Fruit fly (Drosophila melanogaster) whole organism, embryonic: ENCODE data around the gene pps.
A peak's percentile ranks its signal among the peaks of the same experiment; 100 is the strongest.

Source experiments
- Aef1 ChIP-seq: fragments of 200-800 bp; sonication (Bioruptor generic); IDR thresholded peaks from 3 replicates; pipeline ENCODE4 v1.3.6; 2022; ENCODE audit warnings: missing biosample characterization, missing genetic modification characterization
- C15 ChIP-seq: fragments of 200-800 bp; sonication (Bioruptor generic); IDR thresholded peaks from 3 replicates; pipeline ENCODE4 v1.3.6; 2022; ENCODE audit warnings: missing biosample characterization, missing genetic modification characterization
- CG10366 ChIP-seq: fragments of 200-800 bp; sonication (Bioruptor generic); IDR thresholded peaks from 2 replicates; pipeline ENCODE4 v1.3.6; 2022; ENCODE audit warnings: missing biosample characterization, missing genetic modification characterization
- CG10462 ChIP-seq: fragments of 200-800 bp; sonication (Bioruptor generic); optimal IDR thresholded peaks from 2 replicates; lab custom pipeline; 2016; ENCODE audit warnings: missing biosample characterization, missing genetic modification characterization
- CG11723 ChIP-seq: fragments of 200-800 bp; sonication (Bioruptor generic); optimal IDR thresholded peaks from 2 replicates; lab custom pipeline; 2017; ENCODE audit warnings: missing biosample characterization, mild to moderate bottlenecking, missing genetic modification characterization
- CG1233 ChIP-seq: fragments of 200-800 bp; sonication (Bioruptor generic); optimal IDR thresholded peaks from 4 replicates; lab custom pipeline; 2018; ENCODE audit warnings: missing biosample characterization, mild to moderate bottlenecking, missing genetic modification characterization
- CG12391 ChIP-seq: fragments of 200-800 bp; sonication (Bioruptor generic); optimal IDR thresholded peaks from 3 replicates; lab custom pipeline; 2018; ENCODE audit warnings: missing biosample characterization, mild to moderate bottlenecking, missing genetic modification characterization, moderate library complexity
- CG12744 ChIP-seq: fragments of 200-800 bp; sonication (Bioruptor generic); optimal IDR thresholded peaks from 2 replicates; lab custom pipeline; 2016; ENCODE audit warnings: missing biosample characterization, missing genetic modification characterization
- CG13624 ChIP-seq: fragments of 200-800 bp; sonication (Bioruptor generic); optimal IDR thresholded peaks from 2 replicates; lab custom pipeline; 2016; ENCODE audit warnings: missing biosample characterization, missing genetic modification characterization
- CG14050 ChIP-seq: fragments of 200-800 bp; sonication (Bioruptor generic); IDR thresholded peaks from 3 replicates; pipeline ENCODE4 v1.3.6; 2022; ENCODE audit warnings: missing biosample characterization, missing genetic modification characterization
- CG1529 ChIP-seq: fragments of 200-800 bp; sonication (Bioruptor generic); optimal IDR thresholded peaks from 3 replicates; lab custom pipeline; 2018; ENCODE audit warnings: missing biosample characterization, missing genetic modification characterization
- CG18011 ChIP-seq: fragments of 200-800 bp; sonication (Bioruptor generic); optimal IDR thresholded peaks from 2 replicates; lab custom pipeline; 2017; ENCODE audit warnings: missing biosample characterization, missing genetic modification characterization, mild to moderate bottlenecking, moderate library complexity, missing genotype
- CG18262 ChIP-seq: fragments of 200-800 bp; optimal IDR thresholded peaks from 3 replicates; lab custom pipeline; 2019; ENCODE audit warnings: missing biosample characterization, mild to moderate bottlenecking, missing genetic modification characterization, moderate library complexity
- CG2202 ChIP-seq: fragments of 200-800 bp; sonication (Bioruptor generic); optimal IDR thresholded peaks from 2 replicates; lab custom pipeline; 2018; ENCODE audit warnings: missing biosample characterization, mild to moderate bottlenecking, missing genetic modification characterization
- CG42726 ChIP-seq: fragments of 200-800 bp; sonication (Bioruptor generic); IDR thresholded peaks from 2 replicates; pipeline ENCODE4 v1.3.6; 2022; ENCODE audit warnings: missing biosample characterization, missing genetic modification characterization; ENCODE audit not compliant: partially characterized antibody
- CG4730 ChIP-seq: fragments of 200-800 bp; sonication (Bioruptor generic); IDR thresholded peaks from 2 replicates; pipeline ENCODE4 v1.3.6; 2022; ENCODE audit warnings: missing biosample characterization, missing genetic modification characterization
- CG8290 ChIP-seq, 3 experiments: fragments of 200-800 bp; sonication (Bioruptor generic); optimal IDR thresholded peaks; 2 replicates each; lab custom pipeline; 2016 to 2019; ENCODE audit warnings: missing biosample characterization in 3 of 3, missing genetic modification characterization in 3 of 3, mild to moderate bottlenecking in 2 of 3, moderate library complexity in 1 of 3
- CG8944 ChIP-seq: fragments of 200-800 bp; sonication (Bioruptor generic); optimal IDR thresholded peaks from 3 replicates; lab custom pipeline; 2016; ENCODE audit warnings: missing biosample characterization, missing genetic modification characterization
- CG9817 ChIP-seq: fragments of 200-800 bp; sonication (Bioruptor generic); optimal IDR thresholded peaks from 2 replicates; lab custom pipeline; 2018; ENCODE audit warnings: missing biosample characterization, mild to moderate bottlenecking, missing genetic modification characterization, moderate library complexity
- D19B ChIP-seq: fragments of 200-800 bp; sonication (Bioruptor generic); optimal IDR thresholded peaks from 2 replicates; lab custom pipeline; 2017; ENCODE audit warnings: missing biosample characterization, mild to moderate bottlenecking, missing genetic modification characterization
- Deaf1 ChIP-seq: fragments of 200-800 bp; optimal IDR thresholded peaks from 3 replicates; lab custom pipeline; 2019; ENCODE audit warnings: missing biosample characterization, mild to moderate bottlenecking, missing genetic modification characterization, moderate library complexity
- Dip3 ChIP-seq: fragments of 200-800 bp; sonication (Bioruptor generic); optimal IDR thresholded peaks from 3 replicates; lab custom pipeline; 2016; ENCODE audit warnings: missing biosample characterization, missing genetic modification characterization
- Eip74EF ChIP-seq, 2 experiments: fragments of 200-800 bp in 1 of 2; fragments of >200 bp in 1 of 2; sonication (Bioruptor generic) in 1 of 2; optimal IDR thresholded peaks; 2 replicates each; lab custom pipeline; 2017 to 2019; ENCODE audit warnings: missing biosample characterization in 2 of 2, missing genetic modification characterization in 2 of 2, mild to moderate bottlenecking in 1 of 2, moderate library complexity in 1 of 2
- Fer3 ChIP-seq: fragments of 200-800 bp; sonication (Bioruptor generic); optimal IDR thresholded peaks from 2 replicates; lab custom pipeline; 2018; ENCODE audit warnings: missing biosample characterization, mild to moderate bottlenecking, missing genetic modification characterization, moderate library complexity
- Hmx ChIP-seq: fragments of 200-800 bp; sonication (Bioruptor generic); optimal IDR thresholded peaks from 2 replicates; lab custom pipeline; 2016; ENCODE audit warnings: missing biosample characterization, missing genetic modification characterization
- Hr39 ChIP-seq: fragments of >200 bp; optimal IDR thresholded peaks from 2 replicates; lab custom pipeline; 2017
- Hr51 ChIP-seq, 2 experiments: fragments of 200-800 bp; sonication (Bioruptor generic); optimal IDR thresholded peaks; 2 replicates in 1 of 2; 3 replicates in 1 of 2; lab custom pipeline; 2016 to 2018; ENCODE audit warnings: missing biosample characterization in 2 of 2, missing genetic modification characterization in 2 of 2, mild to moderate bottlenecking in 1 of 2, moderate library complexity in 1 of 2
- Hsf ChIP-seq: fragments of 200-800 bp; sonication (Bioruptor generic); optimal IDR thresholded peaks from 3 replicates; lab custom pipeline; 2016; ENCODE audit warnings: missing biosample characterization, missing genetic modification characterization
- Lpt ChIP-seq: fragments of >200 bp; optimal IDR thresholded peaks from 2 replicates; lab custom pipeline; 2018; ENCODE audit warnings: missing biosample characterization, missing genetic modification characterization
- NC2β ChIP-seq: fragments of 200-800 bp; sonication (Bioruptor generic); optimal IDR thresholded peaks from 2 replicates; lab custom pipeline; 2016; ENCODE audit warnings: missing biosample characterization, missing genetic modification characterization
- Neu2 ChIP-seq: fragments of 200-800 bp; sonication (Bioruptor generic); optimal IDR thresholded peaks from 3 replicates; lab custom pipeline; 2016; ENCODE audit warnings: missing biosample characterization, missing genetic modification characterization, borderline replicate concordance
- Ravus ChIP-seq: fragments of 200-800 bp; sonication (Bioruptor generic); IDR thresholded peaks from 2 replicates; pipeline ENCODE4 v1.3.6; 2022; ENCODE audit warnings: missing biosample characterization, missing genetic modification characterization
- Trl ChIP-seq, 3 experiments: fragments of >200 bp in 2 of 3; fragments of 200-800 bp in 1 of 3; sonication (Bioruptor generic) in 1 of 3; optimal IDR thresholded peaks; 2 replicates in 1 of 3; 3 replicates in 2 of 3; lab custom pipeline; 2016 to 2017; ENCODE audit warnings: missing biosample characterization in 1 of 3, missing genetic modification characterization in 1 of 3
- ato ChIP-seq: fragments of 200-800 bp; sonication (Bioruptor generic); IDR thresholded peaks from 2 replicates; pipeline ENCODE4 v1.3.6; 2022; ENCODE audit warnings: missing biosample characterization, missing genetic modification characterization; ENCODE audit not compliant: partially characterized antibody
- bab2 ChIP-seq: fragments of 200-800 bp; sonication (Bioruptor generic); optimal IDR thresholded peaks from 2 replicates; lab custom pipeline; 2016; ENCODE audit warnings: missing biosample characterization, missing genetic modification characterization
- chm ChIP-seq: fragments of 200-800 bp; sonication (Bioruptor generic); IDR thresholded peaks from 2 replicates; pipeline ENCODE4 v1.3.6; 2022; ENCODE audit warnings: missing biosample characterization, missing genetic modification characterization
- dan ChIP-seq: fragments of 200-800 bp; sonication (Bioruptor generic); IDR thresholded peaks from 2 replicates; pipeline ENCODE4 v1.3.6; 2022; ENCODE audit warnings: missing biosample characterization, missing genetic modification characterization
- dmrt11E ChIP-seq: fragments of 200-800 bp; sonication (Bioruptor generic); optimal IDR thresholded peaks from 3 replicates; lab custom pipeline; 2018; ENCODE audit warnings: missing biosample characterization, mild to moderate bottlenecking, missing genetic modification characterization, moderate library complexity
- dpn ChIP-seq, 2 experiments: fragments of 200-800 bp; sonication (Bioruptor generic); optimal IDR thresholded peaks; 3 replicates each; lab custom pipeline; 2016; ENCODE audit warnings: missing biosample characterization in 2 of 2, missing genetic modification characterization in 2 of 2
- ewg ChIP-seq: fragments of 200-800 bp; sonication (Bioruptor generic); optimal IDR thresholded peaks from 3 replicates; lab custom pipeline; 2017; ENCODE audit warnings: mild to moderate bottlenecking, missing biosample characterization, missing genetic modification reagents, missing genetic modification characterization
- fd96Cb ChIP-seq: fragments of 200-800 bp; sonication (Bioruptor generic); optimal IDR thresholded peaks from 2 replicates; lab custom pipeline; 2018; ENCODE audit warnings: missing biosample characterization, mild to moderate bottlenecking, missing genetic modification characterization, moderate library complexity
- hbn ChIP-seq: fragments of 200-800 bp; sonication (Bioruptor generic); IDR thresholded peaks from 2 replicates; pipeline ENCODE4 v1.3.6; 2022; ENCODE audit warnings: missing biosample characterization, missing genetic modification characterization; ENCODE audit not compliant: partially characterized antibody
- jumu ChIP-seq: fragments of 200-800 bp; sonication (Bioruptor generic); optimal IDR thresholded peaks from 3 replicates; lab custom pipeline; 2016; ENCODE audit warnings: missing biosample characterization, missing genetic modification characterization
- maf-S ChIP-seq: fragments of 200-800 bp; sonication (Bioruptor generic); optimal IDR thresholded peaks from 2 replicates; lab custom pipeline; 2016; ENCODE audit warnings: missing biosample characterization, missing genetic modification characterization
- nerfin-2 ChIP-seq: fragments of 200-800 bp; sonication (Bioruptor generic); IDR thresholded peaks from 2 replicates; pipeline ENCODE4 v1.3.6; 2022; ENCODE audit warnings: missing biosample characterization, missing genetic modification characterization; ENCODE audit not compliant: partially characterized antibody
- pnt ChIP-seq: fragments of 200-800 bp; sonication (Bioruptor generic); optimal IDR thresholded peaks from 3 replicates; lab custom pipeline; 2016; ENCODE audit warnings: missing biosample characterization, missing genetic modification characterization
- tin ChIP-seq: fragments of 200-800 bp; sonication (Bioruptor generic); optimal IDR thresholded peaks from 3 replicates; lab custom pipeline; 2016; ENCODE audit warnings: missing biosample characterization, missing genetic modification characterization

The pps gene

DNA sequence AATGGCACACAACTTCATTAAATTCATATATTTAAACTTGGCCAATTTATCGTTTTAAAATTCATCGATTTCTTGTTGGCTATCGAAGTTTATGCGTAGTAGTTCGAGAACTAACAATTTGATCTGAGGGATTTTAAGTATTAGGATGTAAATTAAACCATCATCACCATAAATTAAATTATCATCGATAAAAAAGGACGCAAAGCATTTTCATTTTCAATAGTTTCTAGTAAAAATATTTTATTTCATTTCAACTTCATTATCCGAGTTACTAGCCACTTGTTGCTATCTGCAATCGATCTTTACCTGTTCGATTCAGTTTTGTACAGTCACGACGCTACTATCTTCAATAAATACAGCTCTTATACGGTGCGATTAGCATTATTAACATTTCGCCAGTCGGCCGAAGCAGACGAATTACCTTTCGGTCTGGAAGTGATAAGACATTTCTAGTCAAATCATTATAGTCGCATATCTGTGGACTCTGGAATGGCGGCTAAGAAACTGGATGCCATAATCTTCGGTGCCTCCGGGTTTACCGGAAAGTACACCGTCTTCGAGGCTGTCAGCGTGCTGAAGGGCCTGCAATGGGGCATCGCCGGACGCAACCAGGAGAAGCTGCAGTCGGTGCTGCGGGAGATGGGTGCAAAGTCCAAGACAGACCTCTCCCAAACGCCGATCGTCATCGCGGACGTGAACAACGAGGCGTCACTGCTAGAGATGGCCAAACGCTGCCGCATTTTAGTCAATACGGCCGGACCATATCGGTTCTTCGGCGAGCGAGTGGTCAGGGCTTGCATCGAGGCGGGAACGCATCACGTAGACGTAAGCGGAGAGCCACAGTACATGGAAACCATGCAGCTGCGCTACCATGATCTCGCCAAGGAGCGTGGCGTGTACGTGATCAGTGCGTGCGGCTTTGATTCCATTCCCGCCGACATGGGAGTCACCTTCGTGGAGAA, 7.1 kb upstream of the pps start, which contains the start of gene CG5167 (continued):
- TF ChIP-seq bab2 (GFP tag; lab: Kevin White, UChicago) (no peak), CG42726 (GFP tag; lab: Robert Waterston, UW) (no peak), CG12744 (GFP tag; lab: Kevin White, UChicago) (no peak), CG18011 (GFP tag; lab: Kevin White, UChicago) (no peak), CG18262 (tag; lab: Kevin White, UChicago) (peak; percentile 58), Fer3 (tag; lab: Kevin White, UChicago) (peak; percentile 35), dpn (GFP tag; optimal IDR thresholded peaks at IDR 0.05; lab: Kevin White, UChicago) (peak in 1 of 2 experiments; percentile 49), CG13624 (GFP tag; lab: Kevin White, UChicago) (no peak), ato (GFP tag; lab: Robert Waterston, UW) (no peak), CG9817 (tag; lab: Kevin White, UChicago) (no peak), dan (no peak), maf-S (GFP tag; lab: Kevin White, UChicago) (no peak), Ravus (no peak), chm (GFP tag; lab: Robert Waterston, UW) (no peak; the same call in 1 of the 2 replicates), dmrt11E (tag; lab: Kevin White, UChicago) (peak; percentile 42), fd96Cb (tag; lab: Kevin White, UChicago) (peak; percentile 9), CG4730 (peak; percentile 8; the same call in 1 of the 2 replicates), CG11723 (GFP tag; lab: Kevin White, UChicago) (no peak), NC2β (no peak), Hsf (GFP tag; lab: Kevin White, UChicago) (no peak), CG1529 (no peak), CG8944 (GFP tag; lab: Kevin White, UChicago) (no peak), ewg (GFP tag; lab: Kevin White, UChicago) (no peak), nerfin-2 (GFP tag; lab: Robert Waterston, UW) (peak; percentile 23; the same call in 1 of the 2 replicates), Neu2 (GFP tag; lab: Kevin White, UChicago) (no peak), Hmx (GFP tag; lab: Kevin White, UChicago) (no peak), Aef1 (GFP tag; lab: Robert Waterston, UW) (no peak), tin (GFP tag; lab: Kevin White, UChicago) (peak; percentile 18), Eip74EF (GFP tag; optimal IDR thresholded peaks at IDR 0.05; lab: Kevin White, UChicago) (no peak), jumu (no peak), Hr39 (no peak), CG8290 (GFP tag; optimal IDR thresholded peaks at IDR 0.05; lab: Kevin White, UChicago) (peak; percentile 61), CG8290 (tag; optimal IDR thresholded peaks at IDR 0.05; lab: Kevin White, UChicago) (peak in 1 of 2 experiments; percentile 29), CG1233 (no peak), C15 (GFP tag; lab: Robert Waterston, UW) (no peak), CG12391 (tag; lab: Kevin White, UChicago) (peak; percentile 72), pnt (GFP tag; lab: Kevin White, UChicago) (no peak), Dip3 (GFP tag; lab: Kevin White, UChicago) (peak; percentile 7), CG2202 (tag; lab: Kevin White, UChicago) (peak; percentile 7), CG14050 (GFP tag; lab: Robert Waterston, UW) (no peak), D19B (GFP tag; lab: Kevin White, UChicago) (peak; percentile 21), CG10366 (GFP tag; lab: Robert Waterston, UW) (no peak), Hr51 (GFP tag; optimal IDR thresholded peaks at IDR 0.05; lab: Kevin White, UChicago) (peak in 1 of 2 experiments; percentile 48), Lpt (no peak), hbn (0 out of 2 replicates have a peak, but pooled peaks have one; percentile 17), Deaf1 (peak; percentile 50), Trl (optimal IDR thresholded peaks at IDR 0.05; lab: Kevin White, UChicago) (no peak), Trl (GFP tag; optimal IDR thresholded peaks at IDR 0.05; lab: Kevin White, UChicago) (no peak), CG10462 (GFP tag; lab: Kevin White, UChicago) (no peak)
